Worm (Caenorhabditis elegans) whole organism, mixed stage, embryonic: ENCODE measurements around the gene rom-4.

Experiments used
- elt-3 ChIP-seq: fragments of 150-350 bp; optimal IDR thresholded peaks from 2 replicates; lab custom pipeline; 2014; ENCODE audit warnings: missing biosample characterization, missing genetic modification characterization
- lsy-2 ChIP-seq: fragments of 150-350 bp; optimal IDR thresholded peaks from 2 replicates; lab custom pipeline; 2014; ENCODE audit warnings: missing biosample characterization, missing genetic modification characterization
- mab-5 ChIP-seq: fragments of 150-350 bp; optimal IDR thresholded peaks from 2 replicates; lab custom pipeline; 2014; ENCODE audit warnings: missing biosample characterization, missing genetic modification characterization
- nhr-12 ChIP-seq: fragments of 150-350 bp; optimal IDR thresholded peaks from 2 replicates; lab custom pipeline; 2014; ENCODE audit warnings: missing biosample characterization, missing genetic modification characterization
- nhr-2 ChIP-seq: fragments of 150-350 bp; optimal IDR thresholded peaks from 2 replicates; lab custom pipeline; 2014; ENCODE audit warnings: missing biosample characterization, missing genetic modification characterization
- nhr-76 ChIP-seq: sonication (generic microtip); optimal IDR thresholded peaks from 2 replicates; lab custom pipeline; 2017; ENCODE audit warnings: missing biosample characterization, missing genetic modification characterization
- pha-4 ChIP-seq: fragments of 150-350 bp; optimal IDR thresholded peaks from 2 replicates; lab custom pipeline; 2018; ENCODE audit warnings: missing biosample characterization, missing genetic modification reagents, missing genetic modification characterization
- snpc-4 ChIP-seq: fragments of 150-350 bp; optimal IDR thresholded peaks from 2 replicates; lab custom pipeline; 2014; ENCODE audit warnings: missing biosample characterization, missing genetic modification characterization
- unc-39 ChIP-seq: fragments of 150-350 bp; optimal IDR thresholded peaks from 2 replicates; lab custom pipeline; 2014; ENCODE audit warnings: missing biosample characterization, missing genetic modification characterization
- unc-62 ChIP-seq: fragments of 150-350 bp; optimal IDR thresholded peaks from 2 replicates; lab custom pipeline; 2014; ENCODE audit warnings: missing biosample characterization, missing genetic modification reagents, missing genetic modification characterization

DNA sequence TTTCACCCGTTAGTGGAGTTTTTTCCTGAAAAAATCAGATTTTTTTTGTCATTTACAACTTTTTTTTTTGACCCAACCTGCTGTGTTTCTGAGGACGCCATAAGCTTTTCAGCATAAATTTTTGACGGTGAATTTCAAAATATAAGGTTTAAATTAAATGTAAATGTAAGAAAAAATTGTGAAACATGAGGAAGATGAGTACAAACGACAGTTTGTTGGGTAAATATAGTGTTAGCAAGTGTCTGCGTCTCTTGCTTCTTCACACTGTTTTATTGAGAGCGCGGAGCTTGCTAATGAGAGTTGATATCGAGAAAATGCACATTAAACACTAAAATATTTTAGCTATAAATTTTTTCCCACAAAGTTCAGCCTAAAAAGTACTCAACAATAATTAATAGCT lies 25.2 kb upstream of the rom-4 start, which contains the start of gene rom-3:
- no peak for TF ChIP-seq nhr-76
- no peak for TF ChIP-seq lsy-2 (tag; lab: Kevin White, UChicago)
- TF ChIP-seq pha-4 (tag; lab: Kevin White, UChicago), result no peak
- TF ChIP-seq unc-39 (tag; lab: Kevin White, UChicago), result no peak
- TF ChIP-seq elt-3 (tag; lab: Kevin White, UChicago), result no peak
- TF ChIP-seq nhr-2 (tag; lab: Kevin White, UChicago), result no peak
- no peak for TF ChIP-seq unc-62
- no peak for TF ChIP-seq nhr-12 (tag; lab: Kevin White, UChicago)
- TF ChIP-seq mab-5 (tag; lab: Kevin White, UChicago), result no peak
- no peak for TF ChIP-seq snpc-4
